Fruit fly (Drosophila melanogaster) whole organism, prepupa: ENCODE data around the gene CCKLR-17D1.

ENCODE experiments used
- Blimp-1 ChIP-seq: fragments of 200-800 bp; sonication (Bioruptor generic); optimal IDR thresholded peaks from 3 replicates; lab custom pipeline; 2017; ENCODE audit warnings: missing biosample characterization, missing genetic modification characterization, mild to moderate bottlenecking, moderate library complexity, missing genetic modification reagents
- CG10631 ChIP-seq: fragments of 200-800 bp; sonication (Bioruptor generic); optimal IDR thresholded peaks from 2 replicates; lab custom pipeline; 2016; ENCODE audit warnings: missing biosample characterization, missing genetic modification characterization
- CG10669 ChIP-seq: fragments of 200-800 bp; sonication (Bioruptor generic); optimal IDR thresholded peaks from 3 replicates; lab custom pipeline; 2018; ENCODE audit warnings: missing biosample characterization, mild to moderate bottlenecking, missing genetic modification characterization, moderate library complexity
- CG11762 ChIP-seq: fragments of 200-800 bp; sonication (Bioruptor generic); optimal IDR thresholded peaks from 3 replicates; lab custom pipeline; 2016; ENCODE audit warnings: missing biosample characterization, missing genetic modification characterization; ENCODE audit not compliant: insufficient read depth
- CG11902 ChIP-seq: fragments of 200-800 bp; sonication (Bioruptor generic); optimal IDR thresholded peaks from 3 replicates; lab custom pipeline; 2016; ENCODE audit warnings: missing biosample characterization, missing genetic modification characterization
- CG16779 ChIP-seq: fragments of 200-800 bp; sonication (Bioruptor generic); optimal IDR thresholded peaks from 3 replicates; lab custom pipeline; 2017; ENCODE audit warnings: missing biosample characterization, mild to moderate bottlenecking, missing genetic modification characterization
- CG3919 ChIP-seq: fragments of 200-800 bp; sonication (Bioruptor generic); optimal IDR thresholded peaks from 3 replicates; lab custom pipeline; 2016; ENCODE audit warnings: missing biosample characterization, missing genetic modification characterization
- CG6792 ChIP-seq: fragments of 200-800 bp; sonication (Bioruptor generic); optimal IDR thresholded peaks from 3 replicates; lab custom pipeline; 2016; ENCODE audit warnings: missing biosample characterization, missing genetic modification characterization
- CG6854 ChIP-seq: fragments of 200-800 bp; sonication (Bioruptor generic); optimal IDR thresholded peaks from 2 replicates; lab custom pipeline; 2017; ENCODE audit warnings: missing biosample characterization, mild to moderate bottlenecking, missing genetic modification characterization
- Hr4 ChIP-seq: fragments of 200-800 bp; sonication (Bioruptor generic); optimal IDR thresholded peaks from 3 replicates; lab custom pipeline; 2016; ENCODE audit warnings: missing biosample characterization, missing genetic modification characterization
- Met ChIP-seq: fragments of 200-800 bp; sonication (Bioruptor generic); optimal IDR thresholded peaks from 3 replicates; lab custom pipeline; 2016; ENCODE audit warnings: missing biosample characterization, missing genetic modification characterization
- OdsH ChIP-seq: fragments of 200-800 bp; sonication (Bioruptor generic); optimal IDR thresholded peaks from 3 replicates; lab custom pipeline; 2016; ENCODE audit warnings: missing biosample characterization, missing genetic modification characterization
- achi ChIP-seq: fragments of 200-800 bp; sonication (Bioruptor generic); optimal IDR thresholded peaks from 3 replicates; lab custom pipeline; 2016; ENCODE audit warnings: missing biosample characterization, missing genetic modification characterization
- dac ChIP-seq: fragments of 200-800 bp; sonication (Bioruptor generic); optimal IDR thresholded peaks from 2 replicates; lab custom pipeline; 2017; ENCODE audit warnings: missing biosample characterization, mild to moderate bottlenecking, missing genetic modification characterization

DNA sequence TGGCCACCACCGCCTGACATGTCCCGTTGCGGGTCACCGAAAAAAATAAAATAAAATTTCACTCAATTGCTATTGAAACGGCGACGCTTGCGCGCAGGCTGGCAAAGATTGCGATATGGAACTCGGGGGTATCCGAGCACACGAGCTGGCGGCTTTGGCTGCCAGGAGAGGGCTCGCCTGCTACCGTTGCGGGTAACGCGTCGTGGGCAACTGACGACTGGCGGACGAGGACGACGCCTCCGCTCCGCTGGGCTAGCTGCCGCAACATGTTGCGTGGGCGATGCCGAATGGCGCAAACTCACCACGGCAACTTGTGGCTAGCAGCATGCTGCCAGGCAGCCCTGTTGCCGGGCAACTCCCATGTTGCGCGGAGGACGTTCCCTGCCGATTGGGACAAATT is 47.4 kb upstream of the CCKLR-17D1 start, which contains the start of gene CCKLR-17D3:
- no peak for TF ChIP-seq dac (GFP tag; lab: Kevin White, UChicago)
- no peak for TF ChIP-seq CG10631
- TF ChIP-seq OdsH, result no peak
- TF ChIP-seq achi, result no peak
- no peak for TF ChIP-seq CG16779
- TF ChIP-seq CG10669, result no peak
- no peak for TF ChIP-seq Met (GFP tag; lab: Kevin White, UChicago)
- no peak for TF ChIP-seq CG6792
- TF ChIP-seq Hr4 (GFP tag; lab: Kevin White, UChicago), result no peak
- no peak for TF ChIP-seq Blimp-1 (GFP tag; lab: Kevin White, UChicago)
- TF ChIP-seq CG11902 (GFP tag; lab: Kevin White, UChicago), result no peak
- no peak for TF ChIP-seq CG11762 (GFP tag; lab: Kevin White, UChicago)
- no peak for TF ChIP-seq CG6854 (GFP tag; lab: Kevin White, UChicago)
- no peak for TF ChIP-seq CG3919
